Fruit fly (Drosophila melanogaster) whole organism, adult: ENCODE measurements around the gene CG6761.

Experiments used
- CG11617 ChIP-seq: fragments of 200-800 bp; sonication (Bioruptor generic); optimal IDR thresholded peaks from 2 replicates; lab custom pipeline; 2017; ENCODE audit warnings: mild to moderate bottlenecking, missing biosample characterization, missing genetic modification reagents, missing genetic modification characterization
- CG12768 ChIP-seq: fragments of 200-800 bp; sonication (Bioruptor generic); optimal IDR thresholded peaks from 2 replicates; lab custom pipeline; 2017; ENCODE audit warnings: missing biosample characterization, missing genetic modification characterization, mild to moderate bottlenecking, moderate library complexity, missing genetic modification reagents
- CG14711 ChIP-seq: fragments of 200-800 bp; sonication (Bioruptor generic); optimal IDR thresholded peaks from 2 replicates; lab custom pipeline; 2018; ENCODE audit warnings: missing biosample characterization, mild to moderate bottlenecking, missing genetic modification characterization, moderate library complexity
- CG1620 ChIP-seq: fragments of 200-800 bp; sonication (Bioruptor generic); optimal IDR thresholded peaks from 2 replicates; lab custom pipeline; 2016; ENCODE audit warnings: missing biosample characterization, missing genetic modification characterization
- CG33017 ChIP-seq: fragments of 200-800 bp; sonication (Bioruptor generic); optimal IDR thresholded peaks from 2 replicates; lab custom pipeline; 2018; ENCODE audit warnings: missing biosample characterization, mild to moderate bottlenecking, missing genetic modification characterization, moderate library complexity
- CG5204 ChIP-seq: fragments of 200-800 bp; sonication (Bioruptor generic); optimal IDR thresholded peaks from 2 replicates; lab custom pipeline; 2016; ENCODE audit warnings: missing biosample characterization, missing genetic modification characterization
- CG7045 ChIP-seq: fragments of 200-800 bp; sonication (Bioruptor generic); optimal IDR thresholded peaks from 2 replicates; lab custom pipeline; 2017; ENCODE audit warnings: missing biosample characterization, mild to moderate bottlenecking, missing genetic modification characterization
- CG7101 ChIP-seq: fragments of 200-800 bp; sonication (Bioruptor generic); optimal IDR thresholded peaks from 2 replicates; lab custom pipeline; 2018; ENCODE audit warnings: missing biosample characterization, mild to moderate bottlenecking, missing genetic modification characterization, moderate library complexity
- Clk ChIP-seq: fragments of 200-800 bp; sonication (Bioruptor generic); optimal IDR thresholded peaks from 2 replicates; lab custom pipeline; 2017; ENCODE audit warnings: missing biosample characterization, missing genetic modification characterization
- Crg-1 ChIP-seq: fragments of 200-800 bp; sonication (Bioruptor generic); optimal IDR thresholded peaks from 2 replicates; lab custom pipeline; 2016; ENCODE audit warnings: missing biosample characterization, missing genetic modification characterization
- Hr96 ChIP-seq: fragments of 200-800 bp; sonication (Bioruptor generic); optimal IDR thresholded peaks from 2 replicates; lab custom pipeline; 2016; ENCODE audit warnings: missing biosample characterization, missing genetic modification characterization
- Mnt ChIP-seq: fragments of 200-800 bp; sonication (Bioruptor generic); optimal IDR thresholded peaks from 2 replicates; lab custom pipeline; 2016; ENCODE audit warnings: missing biosample characterization, mild to moderate bottlenecking, missing genetic modification characterization
- bab1 ChIP-seq: fragments of 200-800 bp; sonication (Bioruptor generic); optimal IDR thresholded peaks from 3 replicates; lab custom pipeline; 2019; ENCODE audit warnings: missing biosample characterization, mild to moderate bottlenecking, missing genetic modification characterization, moderate library complexity
- cic ChIP-seq: fragments of 200-800 bp; sonication (Bioruptor generic); optimal IDR thresholded peaks from 2 replicates; lab custom pipeline; 2017; ENCODE audit warnings: missing biosample characterization, mild to moderate bottlenecking, missing genetic modification characterization, moderate library complexity
- cnc ChIP-seq, 2 experiments: fragments of >200 bp; optimal IDR thresholded peaks; 2 replicates each; lab custom pipeline; 2017
- kay ChIP-seq: fragments of 200-800 bp; sonication (Bioruptor generic); peaks from one replicate; lab custom pipeline; 2016; ENCODE audit warnings: missing biosample characterization, missing genetic modification characterization, borderline replicate concordance
- ovo ChIP-seq: fragments of 200-800 bp; sonication (Bioruptor generic); optimal IDR thresholded peaks from 2 replicates; lab custom pipeline; 2016; ENCODE audit warnings: missing biosample characterization, missing genetic modification characterization
- pad ChIP-seq: fragments of 200-800 bp; sonication (Bioruptor generic); optimal IDR thresholded peaks from 3 replicates; lab custom pipeline; 2017; ENCODE audit warnings: missing biosample characterization, missing genetic modification characterization, mild to moderate bottlenecking, moderate library complexity, missing genetic modification reagents
- tj ChIP-seq: fragments of 200-800 bp; sonication (Bioruptor generic); optimal IDR thresholded peaks from 3 replicates; lab custom pipeline; 2017; ENCODE audit warnings: missing biosample characterization, mild to moderate bottlenecking, missing genetic modification characterization, moderate library complexity
- toe ChIP-seq: fragments of 200-800 bp; sonication (Bioruptor generic); optimal IDR thresholded peaks from 2 replicates; lab custom pipeline; 2016; ENCODE audit warnings: missing biosample characterization, missing genetic modification characterization

Gene CG6761

dm6 chr3L:9695647-9696046 lies 7.7 kb downstream of the CG6761 start:
- TF ChIP-seq CG7045 (no peak), kay (GFP tag; lab: Kevin White, UChicago) (peak; percentile 66)

- TF ChIP-seq cic (peak; percentile 45), ovo (GFP tag; lab: Kevin White, UChicago) (no peak)
These were observed 8.2 kb downstream of the CG6761 start for dm6 chr3L:9695242-9695641.

- TF ChIP-seq CG7101 (tag; lab: Kevin White, UChicago) = no peak
- no peak for TF ChIP-seq kay (GFP tag; lab: Kevin White, UChicago)
- TF ChIP-seq pad = no peak
- TF ChIP-seq Mnt (GFP tag; lab: Kevin White, UChicago) = no peak
- no peak for TF ChIP-seq CG7045
- no peak for TF ChIP-seq CG33017 (tag; lab: Kevin White, UChicago)
- TF ChIP-seq bab1 = no peak
- TF ChIP-seq Crg-1 (GFP tag; lab: Kevin White, UChicago) = no peak
- no peak for TF ChIP-seq toe
- TF ChIP-seq cnc (optimal IDR thresholded peaks at IDR 0.05; lab: Kevin White, UChicago) = no peak
- TF ChIP-seq Clk = no peak
- TF ChIP-seq cic = no peak
- no peak for TF ChIP-seq CG1620
- TF ChIP-seq ovo (GFP tag; lab: Kevin White, UChicago) = no peak
- TF ChIP-seq CG5204 = no peak
- TF ChIP-seq CG11617 = no peak
These were observed 8.5 kb downstream of the CG6761 start for dm6 chr3L:9694867-9695236.

- peak; percentile 85 for TF ChIP-seq kay (GFP tag; lab: Kevin White, UChicago)
- TF ChIP-seq Hr96 (GFP tag; lab: Kevin White, UChicago) = no peak
- TF ChIP-seq CG5204 = no peak
- no peak for TF ChIP-seq CG12768 (GFP tag; lab: Kevin White, UChicago)
- no peak for TF ChIP-seq CG11617
- TF ChIP-seq CG7101 (tag; lab: Kevin White, UChicago) = peak; percentile 17
- TF ChIP-seq ovo (GFP tag; lab: Kevin White, UChicago) = no peak
- TF ChIP-seq bab1 = no peak
- no peak for TF ChIP-seq Crg-1 (GFP tag; lab: Kevin White, UChicago)
- no peak for TF ChIP-seq pad
- TF ChIP-seq cic = peak; percentile 15
- no peak for TF ChIP-seq Mnt (GFP tag; lab: Kevin White, UChicago)
- peak; percentile 19 for TF ChIP-seq CG33017 (tag; lab: Kevin White, UChicago)
- no peak for TF ChIP-seq cnc (optimal IDR thresholded peaks at IDR 0.05; lab: Kevin White, UChicago)
- TF ChIP-seq tj (GFP tag; lab: Kevin White, UChicago) = no peak
- no peak for TF ChIP-seq CG14711 (tag; lab: Kevin White, UChicago)
- TF ChIP-seq toe = no peak
- TF ChIP-seq CG7045 = no peak
- no peak for TF ChIP-seq CG1620
- TF ChIP-seq Clk = no peak
These were observed 9.1 kb downstream of the CG6761 start for dm6 chr3L:9694169-9694866.

- peak; percentile 32 for TF ChIP-seq Mnt (GFP tag; lab: Kevin White, UChicago)
- no peak for TF ChIP-seq CG33017 (tag; lab: Kevin White, UChicago)
- no peak for TF ChIP-seq Clk
- no peak for TF ChIP-seq pad
- no peak for TF ChIP-seq CG7101 (tag; lab: Kevin White, UChicago)
- peak; percentile 94 for TF ChIP-seq kay (GFP tag; lab: Kevin White, UChicago)
- TF ChIP-seq CG5204 = no peak
- no peak for TF ChIP-seq CG1620
These were observed 9.8 kb downstream of the CG6761 start for dm6 chr3L:9693552-9694133.

- TF ChIP-seq CG7101 (tag; lab: Kevin White, UChicago) (peak; percentile 84), bab1 (peak; percentile 75), CG12768 (GFP tag; lab: Kevin White, UChicago) (peak; percentile 88), CG33017 (tag; lab: Kevin White, UChicago) (peak; percentile 76), cic (no peak), CG11617 (peak; percentile 93), CG5204 (peak; percentile 92), kay (GFP tag; lab: Kevin White, UChicago) (no peak), CG7045 (peak; percentile 90), CG1620 (peak; percentile 73), toe (peak; percentile 91), Mnt (GFP tag; lab: Kevin White, UChicago) (no peak), Crg-1 (GFP tag; lab: Kevin White, UChicago) (peak; percentile 80), Clk (peak; percentile 85), tj (GFP tag; lab: Kevin White, UChicago) (peak; percentile 77), Hr96 (GFP tag; lab: Kevin White, UChicago) (peak; percentile 90), pad (peak; percentile 68), CG14711 (tag; lab: Kevin White, UChicago) (peak; percentile 68), ovo (GFP tag; lab: Kevin White, UChicago) (no peak), cnc (optimal IDR thresholded peaks at IDR 0.05; lab: Kevin White, UChicago) (no peak)
These were observed 10.4 kb downstream of the CG6761 start for dm6 chr3L:9692892-9693551.
